Fruit fly (Drosophila melanogaster): ENCODE results near the gene v.

The v gene

DNA sequence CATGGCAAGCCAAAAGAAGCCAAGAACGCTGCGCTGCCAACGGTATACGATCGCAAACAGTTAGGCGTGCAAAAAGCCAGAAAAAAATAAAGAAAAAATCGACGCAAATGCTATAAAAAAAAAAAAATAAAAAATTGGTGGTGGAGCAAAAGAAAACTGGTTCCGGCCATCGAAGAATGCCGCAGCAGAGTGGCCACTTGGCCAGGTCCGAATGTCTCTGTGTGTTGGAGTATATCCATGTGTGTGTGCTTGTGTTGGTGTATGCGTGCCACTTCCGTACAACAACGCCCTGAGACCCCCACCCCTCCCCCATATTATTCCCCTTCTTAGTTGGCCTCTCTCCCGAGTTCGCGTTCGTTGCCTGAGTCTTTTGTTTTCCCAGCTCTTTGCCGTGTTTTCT, 8.5 kb downstream of the v start (continued):
- peak; percentile 8 for TF ChIP-seq achi (GFP tag; optimal IDR thresholded peaks at IDR 0.05)
- peak; percentile 41 for TF ChIP-seq CG16779 (tag; optimal IDR thresholded peaks at IDR 0.05)
- no peak for TF ChIP-seq Hr4 (GFP tag; optimal IDR thresholded peaks at IDR 0.05)
- peak; percentile 49 to 91 for TF ChIP-seq ss (GFP tag; optimal IDR thresholded peaks at IDR 0.05)
- peak; percentile 83 for TF ChIP-seq CG6854 (GFP tag; optimal IDR thresholded peaks at IDR 0.05)
- no peak for TF ChIP-seq esn (GFP tag; optimal IDR thresholded peaks at IDR 0.05)
- no peak for TF ChIP-seq CG7368 (GFP tag; optimal IDR thresholded peaks at IDR 0.05)
- peak; percentile 58; the same call in 2 of the 3 replicates for TF ChIP-seq CG6163 (GFP tag; IDR thresholded peaks at IDR 0.05)
- no peak for TF ChIP-seq CG10631 (GFP tag; optimal IDR thresholded peaks at IDR 0.05)
- peak; percentile 0 for TF ChIP-seq Sox102F (GFP tag; optimal IDR thresholded peaks at IDR 0.05)
- TF ChIP-seq Hr39 (GFP tag; optimal IDR thresholded peaks at IDR 0.05): no peak
- no peak for TF ChIP-seq Sox14 (GFP tag; optimal IDR thresholded peaks at IDR 0.05)
- TF ChIP-seq CG15336 (GFP tag; IDR thresholded peaks at IDR 0.05): no peak; the same call in 1 of the 2 replicates
- no peak for TF ChIP-seq fd59A (GFP tag; optimal IDR thresholded peaks at IDR 0.05)
- TF ChIP-seq Ets21C (GFP tag; optimal IDR thresholded peaks at IDR 0.05): no peak
- peak; percentile 62 for TF ChIP-seq CG6808 (GFP tag; optimal IDR thresholded peaks at IDR 0.05)
- TF ChIP-seq CG31627 (GFP tag; optimal IDR thresholded peaks at IDR 0.05): no peak
- TF ChIP-seq eg (GFP tag; IDR thresholded peaks at IDR 0.05): peak; percentile 63; the same call in 2 of the 3 replicates
- TF ChIP-seq CG11762 (GFP tag; optimal IDR thresholded peaks at IDR 0.05; ENCODE audit: insufficient read depth): no peak

DNA sequence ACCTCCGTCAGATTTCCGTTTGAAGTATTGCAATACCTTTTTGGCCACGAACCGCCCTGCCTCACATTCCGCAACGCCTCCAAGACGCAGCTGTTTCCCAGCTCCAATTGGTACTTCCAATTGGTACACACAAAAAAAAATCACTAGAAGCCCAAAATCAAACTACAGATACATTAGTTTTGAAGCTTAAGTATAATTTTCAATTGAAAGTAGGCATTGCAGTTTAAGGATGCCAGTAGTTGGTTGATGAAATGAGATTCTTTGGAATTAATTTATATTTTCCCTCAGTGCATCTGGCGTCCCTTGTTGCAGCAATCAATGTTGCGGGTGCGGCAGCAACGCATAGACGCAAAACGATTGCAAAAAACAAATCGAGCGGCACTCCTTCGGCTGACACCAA, 10.0 kb downstream of the v start:
- TF ChIP-seq CG10631 (GFP tag; optimal IDR thresholded peaks at IDR 0.05) (peak; percentile 30), fkh (GFP tag; optimal IDR thresholded peaks at IDR 0.05) (no peak), Sox14 (GFP tag; optimal IDR thresholded peaks at IDR 0.05) (peak; percentile 24), Hr4 (GFP tag; optimal IDR thresholded peaks at IDR 0.05) (peak; percentile 78), CG16779 (tag; optimal IDR thresholded peaks at IDR 0.05) (no peak), Ets96B (tag; optimal IDR thresholded peaks at IDR 0.05) (no peak), CG6276 (GFP tag; optimal IDR thresholded peaks at IDR 0.05) (peak; percentile 38), esn (GFP tag; optimal IDR thresholded peaks at IDR 0.05) (peak; percentile 39), CG1621 (tag; optimal IDR thresholded peaks at IDR 0.05) (no peak), CG7368 (GFP tag; optimal IDR thresholded peaks at IDR 0.05) (peak; percentile 31), lz (GFP tag; optimal IDR thresholded peaks at IDR 0.05) (peak; percentile 37), CG11762 (GFP tag; optimal IDR thresholded peaks at IDR 0.05; ENCODE audit: insufficient read depth) (no peak), Eip78C (GFP tag) (peak; percentile 49), acj6 (GFP tag; optimal IDR thresholded peaks at IDR 0.05) (peak; percentile 52), Sox102F (GFP tag; optimal IDR thresholded peaks at IDR 0.05) (no peak), CG6163 (GFP tag; IDR thresholded peaks at IDR 0.05) (peak; percentile 72), CG6792 (GFP tag; optimal IDR thresholded peaks at IDR 0.05) (peak; percentile 10), CG11294 (GFP tag; IDR thresholded peaks at IDR 0.05) (peak; percentile 51; the same call in 1 of the 2 replicates), Met (GFP tag; optimal IDR thresholded peaks at IDR 0.05) (peak; percentile 50), OdsH (GFP tag; optimal IDR thresholded peaks at IDR 0.05) (peak; percentile 57), CG3919 (GFP tag; optimal IDR thresholded peaks at IDR 0.05) (peak; percentile 53), Eip75B (GFP tag; optimal IDR thresholded peaks at IDR 0.05) (peak; percentile 24), Hr39 (GFP tag; optimal IDR thresholded peaks at IDR 0.05) (peak; percentile 43), CG32006 (GFP tag; optimal IDR thresholded peaks at IDR 0.05) (peak; percentile 69), CG15336 (GFP tag; IDR thresholded peaks at IDR 0.05) (peak; percentile 61), net (GFP tag; optimal IDR thresholded peaks at IDR 0.05) (peak; percentile 27), topi (GFP tag; optimal IDR thresholded peaks at IDR 0.05) (peak; percentile 40), CG6854 (GFP tag; optimal IDR thresholded peaks at IDR 0.05) (no peak), CG31627 (GFP tag; optimal IDR thresholded peaks at IDR 0.05) (peak; percentile 19), Smox (GFP tag; optimal IDR thresholded peaks at IDR 0.05) (peak; percentile 22), Lpt (GFP tag; optimal IDR thresholded peaks at IDR 0.05) (no peak), CG4318 (GFP tag; optimal IDR thresholded peaks at IDR 0.05) (peak; percentile 28), Sox15 (GFP tag; optimal IDR thresholded peaks at IDR 0.05) (no peak), achi (GFP tag; optimal IDR thresholded peaks at IDR 0.05) (peak; percentile 23), CG34406 (GFP tag; optimal IDR thresholded peaks at IDR 0.05) (no peak), pdm3 (GFP tag; optimal IDR thresholded peaks at IDR 0.05) (peak; percentile 55), spab (GFP tag; optimal IDR thresholded peaks at IDR 0.05) (no peak), Hr38 (GFP tag; optimal IDR thresholded peaks at IDR 0.05) (no peak), ss (GFP tag; optimal IDR thresholded peaks at IDR 0.05) (no peak), eg (GFP tag; IDR thresholded peaks at IDR 0.05) (peak; percentile 64), dac (GFP tag; optimal IDR thresholded peaks at IDR 0.05) (peak; percentile 31), cyc (GFP tag; optimal IDR thresholded peaks at IDR 0.05) (peak; percentile 20), CG8119 (GFP tag; IDR thresholded peaks at IDR 0.05) (peak; percentile 63), svp (GFP tag) (peak; percentile 12)
